Worm (Caenorhabditis elegans): ENCODE measurements around the gene col-161.
A peak's percentile ranks its signal among the peaks of the same experiment; 100 is the strongest.

The col-161 gene

ce11 chrV:13363415-13363814 is 45.6 kb upstream of the col-161 start, which contains the start of gene srg-46:
srg-46 (plus strand) TSS chrV:13363715.
- TF ChIP-seq ceh-8 (GFP tag; optimal IDR thresholded peaks at IDR 0.05), result peak; percentile 21
- TF ChIP-seq unc-30 (tag; optimal IDR thresholded peaks at IDR 0.05), result no peak
- TF ChIP-seq F16B12.6 (tag; optimal IDR thresholded peaks at IDR 0.05), result no peak

ce11 chrV:13360254-13360653 is 42.4 kb upstream of the col-161 start, which contains the start of gene F32H5.4:
F32H5.4 (plus strand) TSS chrV:13360554.
- TF ChIP-seq pqm-1 (tag; optimal IDR thresholded peaks at IDR 0.05) (no peak), dsc-1 (tag; optimal IDR thresholded peaks at IDR 0.05) (no peak), efl-1 (optimal IDR thresholded peaks at IDR 0.05) (no peak), efl-1 (GFP tag; optimal IDR thresholded peaks at IDR 0.05 in 1 of 2) (peak in 1 of 2 experiments; percentile 90)

ce11 chrV:13358823-13359592 is 41.2 kb upstream of the col-161 start, which contains the start of gene F32H5.3:
F32H5.3 (plus strand) TSS chrV:13359335.
- TF ChIP-seq alr-1 (tag; optimal IDR thresholded peaks at IDR 0.05; ENCODE audit: borderline replicate concordance) (no peak), sox-4 (tag; optimal IDR thresholded peaks at IDR 0.05) (no peak), blmp-1 (tag; optimal IDR thresholded peaks at IDR 0.05) (peak; percentile 17), grh-1 (GFP tag; IDR thresholded peaks at IDR 0.05) (peak; percentile 31; the same call in 1 of the 2 replicates), nhr-85 (tag) (peak; percentile 95), ceh-90 (tag; optimal IDR thresholded peaks at IDR 0.05) (no peak), lsy-2 (tag; optimal IDR thresholded peaks at IDR 0.05) (peak; percentile 12 to 64), elt-3 (tag; optimal IDR thresholded peaks at IDR 0.05) (peak in 1 of 6 experiments; percentile 53), fos-1 (tag; optimal IDR thresholded peaks at IDR 0.05) (no peak), pqm-1 (tag; optimal IDR thresholded peaks at IDR 0.05) (no peak), nhr-20 (tag; optimal IDR thresholded peaks at IDR 0.05) (peak; percentile 75), lin-14 (GFP tag; optimal IDR thresholded peaks at IDR 0.05) (peak; percentile 67), tbx-2 (tag; optimal IDR thresholded peaks at IDR 0.05) (peak; percentile 22), nhr-19 (GFP tag; conservative IDR thresholded peaks at IDR 0.05) (peak; percentile 42; the same call in 1 of the 2 replicates), nhr-71 (tag; optimal IDR thresholded peaks at IDR 0.05) (peak; percentile 64), snu-23 (GFP tag; optimal IDR thresholded peaks at IDR 0.05) (peak; percentile 54), lin-35 (GFP tag; optimal IDR thresholded peaks at IDR 0.05) (peak in 1 of 2 experiments; percentile 36), lir-3 (tag; optimal IDR thresholded peaks at IDR 0.05; ENCODE audit: poor library complexity) (no peak)

- TF ChIP-seq blmp-1 (tag; optimal IDR thresholded peaks at IDR 0.05) (peak; percentile 26), elt-3 (tag; optimal IDR thresholded peaks at IDR 0.05) (no peak), dsc-1 (tag; optimal IDR thresholded peaks at IDR 0.05) (peak; percentile 6), mdl-1 (tag; optimal IDR thresholded peaks at IDR 0.05) (no peak), lin-14 (GFP tag; optimal IDR thresholded peaks at IDR 0.05) (peak; percentile 15), tlp-1 (tag; optimal IDR thresholded peaks at IDR 0.05) (no peak), mef-2 (tag; optimal IDR thresholded peaks at IDR 0.05) (no peak), snu-23 (GFP tag; optimal IDR thresholded peaks at IDR 0.05) (peak; percentile 15), nhr-71 (tag; optimal IDR thresholded peaks at IDR 0.05) (peak; percentile 64), lin-35 (GFP tag; optimal IDR thresholded peaks at IDR 0.05) (peak in 1 of 2 experiments; percentile 30), aly-2 (tag; optimal IDR thresholded peaks at IDR 0.05) (no peak), elt-2 (tag; optimal IDR thresholded peaks at IDR 0.05) (peak; percentile 91), nhr-85 (tag) (peak; percentile 65), egl-27 (tag; optimal IDR thresholded peaks at IDR 0.05) (no peak), ztf-11 (tag; optimal IDR thresholded peaks at IDR 0.05) (no peak), nhr-28 (tag; optimal IDR thresholded peaks at IDR 0.05) (no peak), nhr-20 (tag; optimal IDR thresholded peaks at IDR 0.05) (peak; percentile 35), ceh-82 (tag; optimal IDR thresholded peaks at IDR 0.05) (no peak), mep-1 (tag; optimal IDR thresholded peaks at IDR 0.05) (no peak), C34B4.2 (tag; optimal IDR thresholded peaks at IDR 0.05) (no peak), unc-86 (tag; optimal IDR thresholded peaks at IDR 0.05) (no peak), nhr-237 (tag; optimal IDR thresholded peaks at IDR 0.05) (no peak)
These were observed 40.0 kb upstream of the col-161 start, which contains the start of gene F32H5.1 for ce11 chrV:13357652-13358281. F32H5.1 (minus strand) TSS chrV:13358037.

All from whole organism, L1 larva.